Fruit fly (Drosophila melanogaster) whole organism, embryonic: ENCODE data around the gene CG31549.

Experiments used
- Ada2b ChIP-seq: fragments of 200-800 bp; sonication (Bioruptor generic); IDR thresholded peaks from 2 replicates; pipeline ENCODE4 v1.3.6; 2022; ENCODE audit warnings: missing biosample characterization, missing genetic modification characterization
- B-H2 ChIP-seq: fragments of 200-800 bp; sonication (Bioruptor generic); optimal IDR thresholded peaks from 2 replicates; lab custom pipeline; 2018; ENCODE audit warnings: missing biosample characterization, mild to moderate bottlenecking, missing genetic modification characterization
- CG10147 ChIP-seq: fragments of 200-800 bp; sonication (Bioruptor generic); optimal IDR thresholded peaks from 2 replicates; lab custom pipeline; 2019; ENCODE audit warnings: missing biosample characterization, mild to moderate bottlenecking, missing genetic modification characterization, moderate library complexity
- CG1024 ChIP-seq: fragments of 200-800 bp; sonication (Bioruptor generic); IDR thresholded peaks from 2 replicates; pipeline ENCODE4 v1.3.6; 2022; ENCODE audit warnings: missing biosample characterization, missing genetic modification characterization
- CG11696 ChIP-seq: fragments of 200-800 bp; sonication (Bioruptor generic); IDR thresholded peaks from 2 replicates; pipeline ENCODE4 v1.3.6; 2022; ENCODE audit warnings: missing biosample characterization, missing genetic modification characterization
- CG12104 ChIP-seq: fragments of 200-800 bp; sonication (Bioruptor generic); optimal IDR thresholded peaks from 3 replicates; lab custom pipeline; 2016; ENCODE audit warnings: missing biosample characterization, missing genetic modification characterization
- CG12236 ChIP-seq: fragments of 200-800 bp; sonication (Bioruptor generic); optimal IDR thresholded peaks from 2 replicates; lab custom pipeline; 2016; ENCODE audit warnings: missing biosample characterization, missing genetic modification characterization
- CG1233 ChIP-seq: fragments of 200-800 bp; sonication (Bioruptor generic); optimal IDR thresholded peaks from 4 replicates; lab custom pipeline; 2018; ENCODE audit warnings: missing biosample characterization, mild to moderate bottlenecking, missing genetic modification characterization
- CG13894 ChIP-seq: fragments of 200-800 bp; sonication (Bioruptor generic); optimal IDR thresholded peaks from 3 replicates; lab custom pipeline; 2018; ENCODE audit warnings: missing biosample characterization, mild to moderate bottlenecking, missing genetic modification characterization, moderate library complexity
- CG14860 ChIP-seq: fragments of 200-800 bp; sonication (Bioruptor generic); IDR thresholded peaks from 3 replicates; pipeline ENCODE4 v1.3.6; 2022; ENCODE audit warnings: missing biosample characterization, missing genetic modification characterization; ENCODE audit not compliant: partially characterized antibody
- CG1529 ChIP-seq: fragments of 200-800 bp; sonication (Bioruptor generic); optimal IDR thresholded peaks from 3 replicates; lab custom pipeline; 2018; ENCODE audit warnings: missing biosample characterization, missing genetic modification characterization
- CG15601 ChIP-seq: fragments of 200-800 bp; sonication (Bioruptor generic); optimal IDR thresholded peaks from 3 replicates; lab custom pipeline; 2019; ENCODE audit warnings: missing biosample characterization, mild to moderate bottlenecking, missing genetic modification characterization, moderate library complexity
- CG1603 ChIP-seq: fragments of 200-800 bp; sonication (Bioruptor generic); optimal IDR thresholded peaks from 2 replicates; lab custom pipeline; 2019; ENCODE audit warnings: missing biosample characterization, mild to moderate bottlenecking, missing genetic modification characterization, moderate library complexity
- CG18764 ChIP-seq: fragments of 200-800 bp; sonication (Bioruptor generic); optimal IDR thresholded peaks from 3 replicates; lab custom pipeline; 2016; ENCODE audit warnings: missing biosample characterization, missing genetic modification characterization
- CG2199 ChIP-seq: fragments of 200-800 bp; sonication (Bioruptor generic); IDR thresholded peaks from 3 replicates; pipeline ENCODE4 v1.3.6; 2022; ENCODE audit warnings: missing biosample characterization, missing genetic modification characterization
- CG31365 ChIP-seq: fragments of 200-800 bp; sonication (Bioruptor generic); optimal IDR thresholded peaks from 2 replicates; lab custom pipeline; 2018; ENCODE audit warnings: missing biosample characterization, mild to moderate bottlenecking, missing genetic modification characterization
- CG3726 ChIP-seq: fragments of 200-800 bp; sonication (Bioruptor generic); IDR thresholded peaks from 3 replicates; pipeline ENCODE4, ENCODE4 v1.3.6; 2022; ENCODE audit warnings: missing biosample characterization, missing genetic modification characterization
- CG3838 ChIP-seq: fragments of 200-800 bp; sonication (Bioruptor generic); optimal IDR thresholded peaks from 3 replicates; lab custom pipeline; 2016; ENCODE audit warnings: missing biosample characterization, missing genetic modification characterization
- CG4707 ChIP-seq: fragments of 200-800 bp; sonication (Bioruptor generic); optimal IDR thresholded peaks from 2 replicates; lab custom pipeline; 2018; ENCODE audit warnings: missing biosample characterization, mild to moderate bottlenecking, missing genetic modification characterization, moderate library complexity
- CG4820 ChIP-seq: fragments of 200-800 bp; sonication (Bioruptor generic); optimal IDR thresholded peaks from 3 replicates; lab custom pipeline; 2016; ENCODE audit warnings: missing biosample characterization, missing genetic modification characterization
- CG9215 ChIP-seq: fragments of 200-800 bp; sonication (Bioruptor generic); IDR thresholded peaks from 2 replicates; pipeline ENCODE4 v1.3.6; 2022; ENCODE audit warnings: missing biosample characterization, missing genetic modification characterization
- Chrac-16 ChIP-seq: fragments of 200-800 bp; sonication (Bioruptor generic); optimal IDR thresholded peaks from 3 replicates; lab custom pipeline; 2016; ENCODE audit warnings: missing biosample characterization, missing genetic modification characterization
- D ChIP-seq, 2 experiments: fragments of 200-800 bp in 1 of 2; fragments of >200 bp in 1 of 2; sonication (Bioruptor generic) in 1 of 2; optimal IDR thresholded peaks; 2 replicates in 1 of 2; 3 replicates in 1 of 2; lab custom pipeline; 2017; ENCODE audit warnings: mild to moderate bottlenecking in 1 of 2, missing biosample characterization in 1 of 2, missing genetic modification characterization in 1 of 2, missing genetic modification reagents in 1 of 2
- D19A ChIP-seq: fragments of 200-800 bp; optimal IDR thresholded peaks from 3 replicates; lab custom pipeline; 2019; ENCODE audit warnings: missing biosample characterization, mild to moderate bottlenecking, missing genetic modification characterization, moderate library complexity
- Doc3 ChIP-seq: fragments of 200-800 bp; sonication (Bioruptor generic); IDR thresholded peaks from 3 replicates; pipeline ENCODE4 v1.3.6; 2022; ENCODE audit warnings: missing biosample characterization, missing genetic modification characterization; ENCODE audit not compliant: partially characterized antibody
- GATAe ChIP-seq: fragments of 200-800 bp; sonication (Bioruptor generic); conservative IDR thresholded peaks from 2 replicates; pipeline ENCODE4 v1.3.6; 2022; ENCODE audit warnings: missing biosample characterization, missing genetic modification characterization
- MTF-1 ChIP-seq: fragments of 200-800 bp; sonication (Bioruptor generic); optimal IDR thresholded peaks from 2 replicates; lab custom pipeline; 2018; ENCODE audit warnings: missing biosample characterization, mild to moderate bottlenecking, missing genetic modification characterization, borderline replicate concordance
- Mad ChIP-seq: fragments of 200-800 bp; sonication (Bioruptor generic); optimal IDR thresholded peaks from 2 replicates; lab custom pipeline; 2016; ENCODE audit warnings: missing biosample characterization, missing genetic modification characterization
- NK7.1 ChIP-seq: fragments of 200-800 bp; sonication (Bioruptor generic); optimal IDR thresholded peaks from 3 replicates; lab custom pipeline; 2016; ENCODE audit warnings: missing biosample characterization, missing genetic modification characterization
- caup ChIP-seq: fragments of 200-800 bp; sonication (Bioruptor generic); optimal IDR thresholded peaks from 3 replicates; lab custom pipeline; 2017; ENCODE audit warnings: missing biosample characterization, mild to moderate bottlenecking, missing genetic modification characterization, moderate library complexity; ENCODE audit not compliant: severe bottlenecking
- dimm ChIP-seq: fragments of 200-800 bp; sonication (Bioruptor generic); IDR thresholded peaks from 2 replicates; pipeline ENCODE4 v1.3.6; 2022; ENCODE audit warnings: missing biosample characterization, missing genetic modification characterization
- disco-r ChIP-seq: fragments of 200-800 bp; sonication (Bioruptor generic); optimal IDR thresholded peaks from 2 replicates; lab custom pipeline; 2016; ENCODE audit warnings: missing biosample characterization, missing genetic modification characterization
- dysf ChIP-seq: fragments of 200-800 bp; sonication (Bioruptor generic); IDR thresholded peaks from 3 replicates; pipeline ENCODE4 v1.3.6; 2022; ENCODE audit warnings: missing biosample characterization, missing genetic modification characterization
- insv ChIP-seq, 2 experiments: fragments of 200-800 bp; sonication (Bioruptor generic); optimal IDR thresholded peaks; 3 replicates each; lab custom pipeline; 2016 to 2018; ENCODE audit warnings: missing biosample characterization in 2 of 2, missing genetic modification characterization in 2 of 2
- jumu ChIP-seq: fragments of 200-800 bp; sonication (Bioruptor generic); optimal IDR thresholded peaks from 3 replicates; lab custom pipeline; 2016; ENCODE audit warnings: missing biosample characterization, missing genetic modification characterization
- kay ChIP-seq: fragments of 200-800 bp; sonication (Bioruptor generic); optimal IDR thresholded peaks from 2 replicates; lab custom pipeline; 2016; ENCODE audit warnings: missing biosample characterization, missing genetic modification characterization
- lilli ChIP-seq: fragments of 200-800 bp; sonication (Bioruptor generic); optimal IDR thresholded peaks from 3 replicates; lab custom pipeline; 2016; ENCODE audit warnings: missing biosample characterization, missing genetic modification characterization
- p53 ChIP-seq: fragments of 200-800 bp; sonication (Bioruptor generic); optimal IDR thresholded peaks from 2 replicates; lab custom pipeline; 2016; ENCODE audit warnings: missing biosample characterization, missing genetic modification characterization
- pan ChIP-seq, 4 experiments: fragments of >200 bp in 3 of 4; fragments of 200-800 bp in 1 of 4; sonication (Bioruptor generic) in 1 of 4; optimal IDR thresholded peaks in 3 of 4; IDR thresholded peaks in 1 of 4; 2 replicates each; pipeline versions ENCODE4 v1.3.6 to Lab custom; 2017 to 2022; ENCODE audit warnings: missing biosample characterization in 2 of 4, missing genetic modification characterization in 2 of 4, mixed read lengths in 1 of 4
- pnt ChIP-seq: fragments of 200-800 bp; sonication (Bioruptor generic); optimal IDR thresholded peaks from 3 replicates; lab custom pipeline; 2016; ENCODE audit warnings: missing biosample characterization, missing genetic modification characterization
- repo ChIP-seq: fragments of 200-800 bp; sonication (Bioruptor generic); optimal IDR thresholded peaks from 2 replicates; lab custom pipeline; 2016; ENCODE audit warnings: missing biosample characterization, missing genetic modification characterization
- ro ChIP-seq: fragments of 200-800 bp; sonication (Bioruptor generic); IDR thresholded peaks from 2 replicates; pipeline ENCODE4 v1.3.6; 2022; ENCODE audit warnings: missing biosample characterization, missing genetic modification characterization
- salm ChIP-seq: fragments of 200-800 bp; sonication (Bioruptor generic); optimal IDR thresholded peaks from 2 replicates; lab custom pipeline; 2018; ENCODE audit warnings: missing biosample characterization, mild to moderate bottlenecking, missing genetic modification characterization
- schlank ChIP-seq: fragments of 200-800 bp; sonication (Bioruptor generic); optimal IDR thresholded peaks from 2 replicates; lab custom pipeline; 2018; ENCODE audit warnings: missing biosample characterization, mild to moderate bottlenecking, missing genetic modification characterization
- slp2 ChIP-seq: fragments of 200-800 bp; sonication (Bioruptor generic); optimal IDR thresholded peaks from 2 replicates; lab custom pipeline; 2016; ENCODE audit warnings: missing biosample characterization, missing genetic modification characterization
- sr ChIP-seq: fragments of 200-800 bp; sonication (Bioruptor generic); IDR thresholded peaks from 3 replicates; pipeline ENCODE4 v1.3.6; 2022; ENCODE audit warnings: missing biosample characterization, missing genetic modification characterization
- tio ChIP-seq: fragments of 200-800 bp; sonication (Bioruptor generic); optimal IDR thresholded peaks from 2 replicates; lab custom pipeline; 2017; ENCODE audit warnings: missing biosample characterization, missing genetic modification characterization, inconsistent platforms
- trem ChIP-seq: fragments of 200-800 bp; optimal IDR thresholded peaks from 3 replicates; lab custom pipeline; 2019; ENCODE audit warnings: missing biosample characterization, mild to moderate bottlenecking, missing genetic modification characterization, moderate library complexity
- vfl ChIP-seq: fragments of 200-800 bp; sonication (Bioruptor generic); optimal IDR thresholded peaks from 2 replicates; lab custom pipeline; 2016; ENCODE audit warnings: missing biosample characterization, missing genetic modification characterization

The CG31549 gene

DNA sequence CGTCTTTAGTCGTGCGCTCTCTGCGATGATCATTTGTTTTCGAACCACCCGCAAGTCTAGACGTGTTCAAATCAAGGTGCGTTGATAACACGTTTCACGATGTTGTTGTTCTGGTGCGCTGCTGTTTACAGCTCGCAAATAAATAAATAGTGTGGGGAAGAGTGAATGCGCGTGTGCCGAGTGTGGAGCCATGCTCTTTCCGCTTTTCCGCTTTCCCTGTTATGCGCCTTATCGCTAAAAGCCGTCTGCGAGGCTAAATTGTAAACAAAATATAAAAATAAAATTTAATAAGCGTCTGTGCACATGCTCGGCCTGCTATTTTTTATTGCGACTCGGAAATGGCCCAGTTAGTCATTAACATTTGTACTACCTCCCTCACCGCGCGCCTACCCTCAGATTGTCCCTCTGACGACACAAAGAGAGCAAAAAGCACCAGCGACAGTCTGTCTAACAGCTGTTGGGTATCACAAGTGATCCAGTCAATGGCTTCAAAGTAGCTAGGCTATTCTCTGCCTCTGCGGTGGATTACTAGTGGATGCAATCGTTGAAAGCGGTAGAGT, 40.7 kb downstream of the CG31549 start (continued):
- TF ChIP-seq CG18764 (GFP tag; lab: Kevin White, UChicago), result peak; percentile 74
- no peak for TF ChIP-seq pan (optimal IDR thresholded peaks at IDR 0.05; lab: Kevin White, UChicago)
- TF ChIP-seq pan (GFP tag; optimal IDR thresholded peaks at IDR 0.05 in 1 of 2, IDR thresholded peaks at IDR 0.05 in 1 of 2), result peak in 1 of 2 experiments; percentile 47
- TF ChIP-seq Ada2b (GFP tag; lab: Robert Waterston, UW), result no peak
- peak; percentile 95 for TF ChIP-seq MTF-1 (GFP tag; lab: Kevin White, UChicago)
- TF ChIP-seq schlank (tag; lab: Kevin White, UChicago), result peak; percentile 86
- peak; percentile 99 for TF ChIP-seq p53 (GFP tag; lab: Kevin White, UChicago)
- TF ChIP-seq salm (tag; lab: Kevin White, UChicago), result peak; percentile 89
- no peak for TF ChIP-seq Doc3
- TF ChIP-seq CG13894 (tag; lab: Kevin White, UChicago), result no peak
- no peak for TF ChIP-seq CG10147 (GFP tag; lab: Kevin White, UChicago)
- TF ChIP-seq Mad, result peak; percentile 77
- peak; percentile 71 for TF ChIP-seq NK7.1 (GFP tag; lab: Kevin White, UChicago)
- peak; percentile 74; the same call in 2 of the 3 replicates for TF ChIP-seq CG2199
- peak; percentile 94 for TF ChIP-seq CG15601 (tag; lab: Kevin White, UChicago)
- TF ChIP-seq CG9215 (GFP tag; lab: Robert Waterston, UW), result no peak
- peak; percentile 87 for TF ChIP-seq CG1529
- peak; percentile 22 for TF ChIP-seq CG4820
- TF ChIP-seq repo, result peak; percentile 78
- peak; percentile 18 for TF ChIP-seq pnt (GFP tag; lab: Kevin White, UChicago)
- TF ChIP-seq slp2 (GFP tag; lab: Kevin White, UChicago), result peak; percentile 22
- no peak for TF ChIP-seq D (optimal IDR thresholded peaks at IDR 0.05; lab: Kevin White, UChicago)
- TF ChIP-seq D (GFP tag; optimal IDR thresholded peaks at IDR 0.05; lab: Kevin White, UChicago), result peak; percentile 74
- TF ChIP-seq insv (GFP tag; optimal IDR thresholded peaks at IDR 0.05; lab: Kevin White, UChicago), result peak; percentile 2 to 70
- peak; percentile 42 for TF ChIP-seq lilli
- TF ChIP-seq B-H2, result peak; percentile 80
- TF ChIP-seq CG1603, result peak; percentile 79
- peak; percentile 65 for TF ChIP-seq D19A
- TF ChIP-seq CG12236 (GFP tag; lab: Kevin White, UChicago), result peak; percentile 50
- TF ChIP-seq CG14860 (GFP tag; lab: Robert Waterston, UW), result no peak
- TF ChIP-seq CG12104 (GFP tag; lab: Kevin White, UChicago), result peak; percentile 76
- peak; percentile 90 for TF ChIP-seq caup (GFP tag; lab: Kevin White, UChicago)
- peak; percentile 25 for TF ChIP-seq trem (tag; lab: Kevin White, UChicago)
- TF ChIP-seq sr (GFP tag; lab: Robert Waterston, UW), result peak; percentile 45; the same call in 1 of the 3 replicates
- peak; percentile 27 for TF ChIP-seq CG3838 (GFP tag; lab: Kevin White, UChicago)
- no peak; the same call in 1 of the 2 replicates for TF ChIP-seq CG11696 (GFP tag; lab: Robert Waterston, UW)
- TF ChIP-seq CG1233 (GFP tag; lab: Kevin White, UChicago), result peak; percentile 89
- TF ChIP-seq GATAe, result no peak
- no peak for TF ChIP-seq vfl (GFP tag; lab: Kevin White, UChicago)
- TF ChIP-seq dysf (GFP tag; lab: Robert Waterston, UW), result peak; percentile 19; the same call in 1 of the 3 replicates
- TF ChIP-seq ro (GFP tag; lab: Robert Waterston, UW), result no peak
- TF ChIP-seq jumu (GFP tag; lab: Kevin White, UChicago), result no peak
- TF ChIP-seq tio (GFP tag; lab: Kevin White, UChicago), result no peak
- TF ChIP-seq disco-r (GFP tag; lab: Kevin White, UChicago), result peak; percentile 25
- TF ChIP-seq kay (GFP tag; lab: Kevin White, UChicago), result peak; percentile 52
- peak; percentile 87 for TF ChIP-seq CG31365 (tag; lab: Kevin White, UChicago)
- TF ChIP-seq Chrac-16 (GFP tag; lab: Kevin White, UChicago), result no peak
- no peak for TF ChIP-seq CG3726 (GFP tag; lab: Robert Waterston, UW)
- peak; percentile 52; the same call in 1 of the 2 replicates for TF ChIP-seq CG1024 (GFP tag; lab: Robert Waterston, UW)
- peak; percentile 93 for TF ChIP-seq CG4707 (GFP tag; lab: Kevin White, UChicago)
- no peak for TF ChIP-seq dimm (GFP tag; lab: Robert Waterston, UW)
